Fruit fly (Drosophila melanogaster): ENCODE measurements around the gene CG11349.
A peak's percentile ranks its signal among the peaks of the same experiment; 100 is the strongest.

The CG11349 gene

dm6 chr3L:4461454-4462045 is 11.3 kb upstream of the CG11349 start, which contains the start of gene CG15023 (continued):
- TF ChIP-seq YL-1 (GFP tag; optimal IDR thresholded peaks at IDR 0.05) (no peak), CG10979 (tag; optimal IDR thresholded peaks at IDR 0.05) (no peak), Sin3A (optimal IDR thresholded peaks at IDR 0.05) (no peak), toy (GFP tag; IDR thresholded peaks at IDR 0.05) (no peak), Side (GFP tag; optimal IDR thresholded peaks at IDR 0.05) (no peak), lilli (GFP tag; optimal IDR thresholded peaks at IDR 0.05) (no peak), CG15601 (tag; optimal IDR thresholded peaks at IDR 0.05) (no peak), CG18011 (GFP tag; optimal IDR thresholded peaks at IDR 0.05) (no peak), Blimp-1 (GFP tag; optimal IDR thresholded peaks at IDR 0.05) (no peak), Hand (GFP tag; optimal IDR thresholded peaks at IDR 0.05) (no peak), Doc3 (GFP tag; IDR thresholded peaks at IDR 0.05; ENCODE audit: partially characterized antibody) (no peak), Optix (GFP tag; IDR thresholded peaks at IDR 0.05) (no peak), nmo (GFP tag; optimal IDR thresholded peaks at IDR 0.05) (peak; percentile 11), H2.0 (GFP tag; IDR thresholded peaks at IDR 0.05) (no peak), bsh (GFP tag; optimal IDR thresholded peaks at IDR 0.05) (peak in 1 of 2 experiments; percentile 7), tio (GFP tag; optimal IDR thresholded peaks at IDR 0.05) (no peak), CG10654 (GFP tag; optimal IDR thresholded peaks at IDR 0.05) (no peak), inv (GFP tag; IDR thresholded peaks at IDR 0.05; ENCODE audit: partially characterized antibody) (no peak), CG12391 (tag; optimal IDR thresholded peaks at IDR 0.05) (no peak), repo (GFP tag; optimal IDR thresholded peaks at IDR 0.05) (no peak), insv (GFP tag; optimal IDR thresholded peaks at IDR 0.05) (no peak), tna (GFP tag; IDR thresholded peaks at IDR 0.05; ENCODE audit: partially characterized antibody) (no peak), Fer2 (tag; optimal IDR thresholded peaks at IDR 0.05) (no peak), CG11560 (tag; IDR thresholded peaks at IDR 0.05) (no peak), Taf1 (GFP tag; IDR thresholded peaks at IDR 0.05) (no peak), CG11093 (GFP tag; IDR thresholded peaks at IDR 0.05) (no peak), E2f2 (GFP tag; IDR thresholded peaks at IDR 0.05) (0 out of 2 replicates have a peak, but pooled peaks have one; percentile 7), CkIIα-i1 (GFP tag; IDR thresholded peaks at IDR 0.05) (no peak), CG1529 (GFP tag; optimal IDR thresholded peaks at IDR 0.05) (no peak), CG6791 (GFP tag; IDR thresholded peaks at IDR 0.05; ENCODE audit: partially characterized antibody) (no peak), danr (GFP tag; IDR thresholded peaks at IDR 0.05) (0 out of 2 replicates have a peak, but pooled peaks have one; percentile 7), Elba2 (GFP tag; optimal IDR thresholded peaks at IDR 0.05) (no peak), HLHmδ (GFP tag; optimal IDR thresholded peaks at IDR 0.05) (no peak), gem (tag; optimal IDR thresholded peaks at IDR 0.05) (peak; percentile 61), Dbx (GFP tag; IDR thresholded peaks at IDR 0.05) (no peak), chn (GFP tag; optimal IDR thresholded peaks at IDR 0.05) (no peak), Sry-δ (GFP tag; optimal IDR thresholded peaks at IDR 0.05) (no peak), CG16863 (GFP tag; optimal IDR thresholded peaks at IDR 0.05) (no peak), CG16815 (GFP tag; optimal IDR thresholded peaks at IDR 0.05) (no peak), zen (tag; optimal IDR thresholded peaks at IDR 0.05) (no peak), cas (GFP tag; IDR thresholded peaks at IDR 0.05) (no peak), CG8924 (tag; optimal IDR thresholded peaks at IDR 0.05) (peak; percentile 19), kni (GFP tag; optimal IDR thresholded peaks at IDR 0.05) (no peak), CG10147 (GFP tag; optimal IDR thresholded peaks at IDR 0.05) (no peak), maf-S (GFP tag; optimal IDR thresholded peaks at IDR 0.05) (no peak), CG33213 (GFP tag; optimal IDR thresholded peaks at IDR 0.05) (no peak), hkb (optimal IDR thresholded peaks at IDR 0.05) (no peak), hkb (GFP tag; IDR thresholded peaks at IDR 0.05) (0 out of 2 replicates have a peak, but pooled peaks have one; percentile 9), TFAM (GFP tag; optimal IDR thresholded peaks at IDR 0.05) (no peak), nom (GFP tag; optimal IDR thresholded peaks at IDR 0.05) (no peak), Oaz (GFP tag; IDR thresholded peaks at IDR 0.05) (no peak)
